Worm (Caenorhabditis elegans) whole organism, mixed stage, embryonic: ENCODE data around the gene R07H5.9.
A peak's percentile ranks its signal among the peaks of the same experiment; 100 is the strongest.

Experiments used
- M03D4.4 ChIP-seq: sonication (generic microtip); optimal IDR thresholded peaks from 2 replicates; lab custom pipeline; 2017; ENCODE audit warnings: mild to moderate bottlenecking, missing genetic modification characterization, missing compliant biosample characterization
- bed-3 ChIP-seq: fragments of 200-800 bp; sonication (Bioruptor generic); optimal IDR thresholded peaks from 3 replicates; lab custom pipeline; 2018; ENCODE audit warnings: mild to moderate bottlenecking, missing genetic modification characterization, moderate library complexity, missing compliant biosample characterization
- blmp-1 ChIP-seq: fragments of 150-350 bp; optimal IDR thresholded peaks from 2 replicates; lab custom pipeline; 2014; ENCODE audit warnings: missing biosample characterization, missing genetic modification characterization
- ceh-39 ChIP-seq: fragments of 150-350 bp; optimal IDR thresholded peaks from 2 replicates; lab custom pipeline; 2014; ENCODE audit warnings: missing biosample characterization, missing genetic modification characterization
- ceh-43 ChIP-seq: fragments of 200-800 bp; sonication (Bioruptor generic); optimal IDR thresholded peaks from 2 replicates; lab custom pipeline; 2018; ENCODE audit warnings: mild to moderate bottlenecking, missing genetic modification characterization, moderate library complexity, missing compliant biosample characterization
- ces-1 ChIP-seq: fragments of 150-350 bp; optimal IDR thresholded peaks from 2 replicates; lab custom pipeline; 2014; ENCODE audit warnings: missing biosample characterization, missing genetic modification reagents, missing genetic modification characterization
- cnd-1 ChIP-seq: fragments of 200-800 bp; sonication (Bioruptor generic); optimal IDR thresholded peaks from 2 replicates; lab custom pipeline; 2018; ENCODE audit warnings: mild to moderate bottlenecking, missing genetic modification characterization, missing compliant biosample characterization
- drap-1 ChIP-seq: fragments of 200-800 bp; sonication (Bioruptor generic); optimal IDR thresholded peaks from 3 replicates; lab custom pipeline; 2018; ENCODE audit warnings: mild to moderate bottlenecking, missing genetic modification characterization, missing compliant biosample characterization
- elt-1 ChIP-seq: sonication (generic microtip); optimal IDR thresholded peaks from 2 replicates; lab custom pipeline; 2017; ENCODE audit warnings: missing genetic modification characterization, mild to moderate bottlenecking, missing compliant biosample characterization, antibody characterized with exemption, moderate library complexity, borderline replicate concordance; ENCODE audit not compliant: insufficient read depth
- elt-3 ChIP-seq: fragments of 150-350 bp; optimal IDR thresholded peaks from 2 replicates; lab custom pipeline; 2014; ENCODE audit warnings: missing biosample characterization, missing genetic modification characterization
- flh-1 ChIP-seq: fragments of 200-800 bp; sonication (Bioruptor generic); optimal IDR thresholded peaks from 2 replicates; lab custom pipeline; 2018; ENCODE audit warnings: mild to moderate bottlenecking, missing genetic modification characterization, moderate library complexity, missing compliant biosample characterization
- ham-2 ChIP-seq: fragments of 200-800 bp; sonication (Bioruptor generic); optimal IDR thresholded peaks from 2 replicates; lab custom pipeline; 2018; ENCODE audit warnings: mild to moderate bottlenecking, missing genetic modification characterization, missing compliant biosample characterization
- hlh-1 ChIP-seq: fragments of 150-350 bp; optimal IDR thresholded peaks from 2 replicates; lab custom pipeline; 2014; ENCODE audit warnings: missing biosample characterization, missing genetic modification reagents, missing genetic modification characterization
- lin-13 ChIP-seq: fragments of 150-350 bp; optimal IDR thresholded peaks from 2 replicates; lab custom pipeline; 2014; ENCODE audit warnings: missing biosample characterization, missing genetic modification characterization
- lin-32 ChIP-seq: fragments of 200-800 bp; sonication (Bioruptor generic); optimal IDR thresholded peaks from 2 replicates; lab custom pipeline; 2018; ENCODE audit warnings: mild to moderate bottlenecking, missing genetic modification characterization, missing compliant biosample characterization
- lsy-2 ChIP-seq: fragments of 150-350 bp; optimal IDR thresholded peaks from 2 replicates; lab custom pipeline; 2014; ENCODE audit warnings: missing biosample characterization, missing genetic modification characterization
- mep-1 ChIP-seq: fragments of 150-350 bp; optimal IDR thresholded peaks from 2 replicates; lab custom pipeline; 2017; ENCODE audit warnings: missing biosample characterization, missing genetic modification reagents, missing genetic modification characterization, inconsistent platforms
- mls-2 ChIP-seq: sonication (generic microtip); optimal IDR thresholded peaks from 2 replicates; lab custom pipeline; 2016; ENCODE audit warnings: mild to moderate bottlenecking, missing genetic modification characterization, moderate library complexity, missing compliant biosample characterization
- nhr-12 ChIP-seq: fragments of 150-350 bp; optimal IDR thresholded peaks from 2 replicates; lab custom pipeline; 2014; ENCODE audit warnings: missing biosample characterization, missing genetic modification characterization
- nhr-237 ChIP-seq: fragments of 150-350 bp; optimal IDR thresholded peaks from 2 replicates; lab custom pipeline; 2014; ENCODE audit warnings: missing biosample characterization, missing genetic modification characterization
- nhr-28 ChIP-seq: fragments of 150-350 bp; optimal IDR thresholded peaks from 2 replicates; lab custom pipeline; 2014; ENCODE audit warnings: missing biosample characterization, missing genetic modification characterization
- nhr-76 ChIP-seq: sonication (generic microtip); optimal IDR thresholded peaks from 2 replicates; lab custom pipeline; 2017; ENCODE audit warnings: missing biosample characterization, missing genetic modification characterization
- pha-4 ChIP-seq: fragments of 150-350 bp; optimal IDR thresholded peaks from 2 replicates; lab custom pipeline; 2018; ENCODE audit warnings: missing biosample characterization, missing genetic modification reagents, missing genetic modification characterization
- sem-2 ChIP-seq: fragments of 200-800 bp; sonication (Bioruptor generic); optimal IDR thresholded peaks from 2 replicates; lab custom pipeline; 2018; ENCODE audit warnings: mild to moderate bottlenecking, missing genetic modification characterization, missing compliant biosample characterization
- snpc-4 ChIP-seq: fragments of 150-350 bp; optimal IDR thresholded peaks from 2 replicates; lab custom pipeline; 2014; ENCODE audit warnings: missing biosample characterization, missing genetic modification characterization
- tbx-8 ChIP-seq: fragments of 200-800 bp; sonication (Bioruptor generic); optimal IDR thresholded peaks from 2 replicates; lab custom pipeline; 2018; ENCODE audit warnings: mild to moderate bottlenecking, missing genetic modification characterization, moderate library complexity, missing compliant biosample characterization
- unc-120 ChIP-seq: sonication (generic microtip); optimal IDR thresholded peaks from 2 replicates; lab custom pipeline; 2017; ENCODE audit warnings: missing genetic modification characterization, missing compliant biosample characterization; ENCODE audit not compliant: poor library complexity, severe bottlenecking
- unc-39 ChIP-seq: fragments of 150-350 bp; optimal IDR thresholded peaks from 2 replicates; lab custom pipeline; 2014; ENCODE audit warnings: missing biosample characterization, missing genetic modification characterization
- unc-62 ChIP-seq: fragments of 150-350 bp; optimal IDR thresholded peaks from 2 replicates; lab custom pipeline; 2014; ENCODE audit warnings: missing biosample characterization, missing genetic modification reagents, missing genetic modification characterization
- zip-8 ChIP-seq: fragments of 150-350 bp; optimal IDR thresholded peaks from 2 replicates; lab custom pipeline; 2014; ENCODE audit warnings: missing biosample characterization, missing genetic modification characterization
- ztf-11 ChIP-seq: fragments of 150-350 bp; optimal IDR thresholded peaks from 2 replicates; lab custom pipeline; 2014; ENCODE audit warnings: missing biosample characterization, missing genetic modification characterization

R07H5.9 gene

DNA sequence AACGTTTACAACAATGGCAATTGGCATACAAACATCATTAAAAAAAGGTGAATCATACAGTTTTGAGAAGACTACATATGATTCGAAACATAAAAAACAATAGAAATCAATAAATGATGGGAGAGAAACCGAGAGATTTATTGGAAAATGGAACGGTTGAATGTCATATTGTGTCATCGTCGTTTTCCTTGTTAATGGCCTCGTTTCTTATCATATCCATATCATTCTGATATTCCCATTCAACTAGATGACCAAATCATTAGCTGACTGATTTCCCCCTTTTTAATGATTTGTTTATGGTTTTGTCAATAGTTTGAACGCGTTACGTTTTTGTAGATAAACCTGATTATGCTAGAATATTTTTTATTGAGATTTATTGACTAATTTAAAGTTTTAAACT lies 32.5 kb upstream of the R07H5.9 start:
- TF ChIP-seq hlh-1 (no peak), ceh-39 (tag; lab: Kevin White, UChicago) (no peak), blmp-1 (tag; lab: Kevin White, UChicago) (no peak), lsy-2 (tag; lab: Kevin White, UChicago) (no peak), M03D4.4 (tag; lab: Kevin White, UChicago) (no peak), mep-1 (tag; lab: Kevin White, UChicago) (no peak), snpc-4 (tag; lab: Kevin White, UChicago) (no peak), tbx-8 (GFP tag; lab: Kevin White, UChicago) (no peak), mls-2 (tag; lab: Kevin White, UChicago) (no peak), ceh-43 (GFP tag; lab: Kevin White, UChicago) (no peak), drap-1 (GFP tag; lab: Kevin White, UChicago) (no peak), cnd-1 (tag; lab: Kevin White, UChicago) (no peak), bed-3 (no peak), unc-62 (GFP tag; lab: Kevin White, UChicago) (no peak), nhr-76 (no peak), elt-1 (tag; lab: Kevin White, UChicago) (no peak)

DNA sequence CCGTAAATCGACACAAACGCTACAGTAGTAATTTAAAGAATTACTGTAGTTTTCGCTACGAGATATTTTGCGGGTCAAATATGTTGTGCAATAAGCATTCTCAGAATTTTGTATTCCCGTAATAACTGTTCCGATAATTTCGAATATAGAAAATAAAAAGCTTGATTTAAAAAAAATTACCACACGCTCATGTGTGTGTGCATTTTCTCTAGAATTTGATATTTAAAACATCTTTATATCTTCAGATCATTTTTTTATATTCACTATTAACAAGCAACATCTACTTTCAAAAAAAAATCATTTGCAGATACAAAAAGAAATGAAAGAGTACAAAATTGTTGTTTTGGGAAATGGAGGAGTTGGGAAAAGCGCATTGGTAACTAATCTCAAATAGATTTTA lies 30.3 kb upstream of the R07H5.9 start, which contains the start of gene rap-3:
rap-3 (plus strand) TSS at position 301 of the 400 bp plus-strand sequence.
- TF ChIP-seq ces-1 (GFP tag; lab: Kevin White, UChicago) = no peak
- no peak for TF ChIP-seq nhr-28 (tag; lab: Kevin White, UChicago)
- no peak for TF ChIP-seq nhr-12
- TF ChIP-seq lin-32 (GFP tag; lab: Kevin White, UChicago) = no peak
- no peak for TF ChIP-seq ztf-11 (tag; lab: Kevin White, UChicago)
- TF ChIP-seq M03D4.4 (tag; lab: Kevin White, UChicago) = no peak
- no peak for TF ChIP-seq ham-2 (GFP tag; lab: Kevin White, UChicago)
- TF ChIP-seq flh-1 = no peak
- TF ChIP-seq unc-39 (tag; lab: Kevin White, UChicago) = no peak
- TF ChIP-seq elt-3 (tag; lab: Kevin White, UChicago) = no peak

DNA sequence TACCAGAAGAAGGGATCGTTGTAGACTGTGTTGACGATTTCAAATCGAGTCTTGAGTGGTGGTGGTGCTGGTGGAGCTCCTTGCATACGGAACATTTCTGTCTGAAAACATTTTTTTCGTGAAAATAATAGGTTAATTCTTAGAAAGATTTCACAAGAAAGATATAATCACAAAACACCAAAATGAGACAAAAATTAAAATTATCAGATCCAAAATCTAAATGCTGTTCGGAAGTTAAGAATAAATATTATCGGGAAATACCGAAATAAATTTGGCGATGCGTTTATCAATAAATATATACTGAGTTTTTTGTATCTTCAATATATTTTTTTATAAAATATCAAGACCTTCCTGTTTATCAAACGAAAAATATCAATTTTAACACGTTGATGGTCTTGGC lies 28.8 kb upstream of the R07H5.9 start, which contains the start of gene C08F8.9:
C08F8.9 (minus strand) TSS at position 101 of the 400 bp plus-strand sequence.
- TF ChIP-seq ceh-39 (tag; lab: Kevin White, UChicago) (no peak), zip-8 (tag; lab: Kevin White, UChicago) (no peak), lin-32 (GFP tag; lab: Kevin White, UChicago) (no peak), sem-2 (GFP tag; lab: Kevin White, UChicago) (no peak), M03D4.4 (tag; lab: Kevin White, UChicago) (no peak), nhr-76 (no peak), unc-39 (tag; lab: Kevin White, UChicago) (no peak), elt-1 (tag; lab: Kevin White, UChicago) (no peak), drap-1 (GFP tag; lab: Kevin White, UChicago) (no peak), blmp-1 (tag; lab: Kevin White, UChicago) (no peak), flh-1 (no peak), tbx-8 (GFP tag; lab: Kevin White, UChicago) (no peak), unc-120 (no peak), lsy-2 (tag; lab: Kevin White, UChicago) (no peak), ceh-43 (GFP tag; lab: Kevin White, UChicago) (no peak), nhr-237 (tag; lab: Kevin White, UChicago) (no peak), lin-13 (tag; lab: Kevin White, UChicago) (no peak)

DNA sequence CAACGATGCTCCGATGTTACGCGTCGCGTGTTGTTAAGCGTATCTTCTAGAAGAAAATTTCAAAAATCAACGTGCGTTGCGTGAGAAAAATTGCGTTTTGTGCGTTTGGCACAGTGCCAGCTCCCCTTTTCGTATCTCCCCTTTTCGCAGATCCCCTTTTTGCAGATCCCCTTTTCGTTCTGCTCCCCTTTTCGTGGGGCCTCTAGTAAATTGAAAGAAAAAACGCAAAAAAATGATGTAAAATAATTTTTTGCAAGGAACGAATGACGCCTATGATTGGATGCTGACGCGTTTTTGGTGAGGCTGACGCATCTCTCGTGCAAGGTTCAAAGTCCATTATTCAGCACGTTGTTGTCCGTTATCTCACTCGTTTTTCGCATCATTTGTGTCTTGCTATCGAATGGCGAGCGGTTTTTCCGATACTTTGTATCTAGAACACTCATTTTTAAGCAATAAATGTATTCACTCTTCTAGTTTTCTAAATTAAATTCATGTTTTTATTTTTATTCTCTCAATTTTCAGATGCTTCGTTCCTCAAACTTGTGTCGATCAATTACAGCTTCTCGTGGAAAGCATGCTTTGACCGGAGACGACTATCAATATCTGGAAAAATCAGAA lies 28.1 kb upstream of the R07H5.9 start, which contains the start of gene cpt-2:
cpt-2 (plus strand) TSS at position 523 of the 618 bp plus-strand sequence.
- TF ChIP-seq unc-62 (GFP tag; lab: Kevin White, UChicago) (peak; percentile 36), lsy-2 (tag; lab: Kevin White, UChicago) (peak; percentile 17), mep-1 (tag; lab: Kevin White, UChicago) (peak; percentile 4), elt-3 (tag; lab: Kevin White, UChicago) (peak; percentile 28), pha-4 (tag; lab: Kevin White, UChicago) (peak; percentile 25), ces-1 (GFP tag; lab: Kevin White, UChicago) (peak; percentile 36), nhr-237 (tag; lab: Kevin White, UChicago) (peak; percentile 17), lin-13 (tag; lab: Kevin White, UChicago) (peak; percentile 64)
